Fruit fly (Drosophila melanogaster) S2 (cell line): Measurements from ENCODE around the gene CG8051.

ENCODE experiments used
- CG8478 ChIP-seq: fragments of >200 bp; optimal IDR thresholded peaks from 2 replicates; lab custom pipeline; 2018
- CTCF ChIP-seq, 2 experiments: fragments of >200 bp; optimal IDR thresholded peaks; 2 replicates each; lab custom pipeline; 2018

DNA sequence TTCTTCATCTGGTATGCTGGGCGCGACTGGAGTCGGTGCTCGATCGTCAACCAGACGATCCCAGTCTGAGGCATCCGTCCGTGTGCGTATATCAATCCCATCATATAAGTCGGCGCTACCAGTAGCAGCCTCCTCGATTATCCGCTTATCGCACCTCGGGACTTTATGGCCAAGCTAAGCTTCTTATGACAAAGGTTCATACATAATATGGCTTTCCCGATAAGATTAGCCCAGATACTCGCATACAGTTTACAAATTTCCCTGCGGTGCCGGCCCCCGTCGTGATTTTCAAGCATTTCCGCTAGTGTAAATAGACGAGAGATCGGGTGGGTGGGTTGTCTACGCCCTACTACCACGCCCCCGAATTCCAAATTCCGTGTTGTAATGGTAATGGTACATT is 27.5 kb downstream of the CG8051 start, which contains the start of gene CG8028:
- TF ChIP-seq CTCF (optimal IDR thresholded peaks at IDR 0.05; lab: Kevin White, UChicago), result no peak
- no peak for TF ChIP-seq CG8478 (lab: Kevin White, UChicago)
